Worm (Caenorhabditis elegans): Measurements from ENCODE around the gene twk-21.

The twk-21 gene

ce11 chrX:16300422-16300821 lies 730 bp downstream of the twk-21 start:
- no peak for TF ChIP-seq unc-62 (GFP tag; optimal IDR thresholded peaks at IDR 0.05)

ce11 chrX:16306164-16306563 lies 6.5 kb downstream of the twk-21 start, which contains the start of gene twk-22:
TSS of gene twk-22 (plus strand) at chrX:16306464.
- no peak for TF ChIP-seq unc-62 (GFP tag; optimal IDR thresholded peaks at IDR 0.05)

ce11 chrX:16309705-16310104 lies 10.0 kb downstream of the twk-21 start:
- no peak for TF ChIP-seq unc-62 (GFP tag; optimal IDR thresholded peaks at IDR 0.05)

ce11 chrX:16317629-16318028 lies 17.9 kb downstream of the twk-21 start, which contains the start of gene T01B4.3:
TSS of gene T01B4.3 (minus strand) at chrX:16317729.
- no peak for TF ChIP-seq unc-62 (GFP tag; optimal IDR thresholded peaks at IDR 0.05)

- no peak for TF ChIP-seq unc-62 (GFP tag; optimal IDR thresholded peaks at IDR 0.05)
Measured at ce11 chrX:16318248-16318647, 18.6 kb downstream of the twk-21 start.

ce11 chrX:16321327-16321726 lies 21.6 kb downstream of the twk-21 start:
- TF ChIP-seq unc-62 (GFP tag; optimal IDR thresholded peaks at IDR 0.05) = no peak

ce11 chrX:16321864-16322263 lies 22.2 kb downstream of the twk-21 start:
- no peak for TF ChIP-seq unc-62 (GFP tag; optimal IDR thresholded peaks at IDR 0.05)

- no peak for TF ChIP-seq unc-62 (GFP tag; optimal IDR thresholded peaks at IDR 0.05)
Measured at ce11 chrX:16324222-16324621, 24.5 kb downstream of the twk-21 start.

ce11 chrX:16327229-16327628 lies 27.5 kb downstream of the twk-21 start:
- no peak for TF ChIP-seq unc-62 (GFP tag; optimal IDR thresholded peaks at IDR 0.05)

- no peak for TF ChIP-seq unc-62 (GFP tag; optimal IDR thresholded peaks at IDR 0.05)
Measured at ce11 chrX:16328328-16328727, 28.6 kb downstream of the twk-21 start, which contains the start of gene C11G6.2. TSS of gene C11G6.2 (plus strand) at chrX:16328628.

- TF ChIP-seq unc-62 (GFP tag; optimal IDR thresholded peaks at IDR 0.05) = no peak
Measured at ce11 chrX:16331425-16331824, 31.7 kb downstream of the twk-21 start.

- no peak for TF ChIP-seq unc-62 (GFP tag; optimal IDR thresholded peaks at IDR 0.05)
Measured at ce11 chrX:16331932-16332485, 32.3 kb downstream of the twk-21 start, which contains the start of gene taf-3. TSS of gene taf-3 (plus strand) at chrX:16332435.

- TF ChIP-seq unc-62 (GFP tag; optimal IDR thresholded peaks at IDR 0.05) = no peak
Measured at ce11 chrX:16335396-16335795, 35.7 kb downstream of the twk-21 start.

ce11 chrX:16336940-16337339 lies 37.2 kb downstream of the twk-21 start:
- no peak for TF ChIP-seq unc-62 (GFP tag; optimal IDR thresholded peaks at IDR 0.05)

ce11 chrX:16337399-16337798 lies 37.7 kb downstream of the twk-21 start:
- no peak for TF ChIP-seq unc-62 (GFP tag; optimal IDR thresholded peaks at IDR 0.05)

- no peak for TF ChIP-seq unc-62 (GFP tag; optimal IDR thresholded peaks at IDR 0.05)
Measured at ce11 chrX:16339207-16339606, 39.5 kb downstream of the twk-21 start.

ce11 chrX:16341838-16342237 lies 42.1 kb downstream of the twk-21 start:
- no peak for TF ChIP-seq unc-62 (GFP tag; optimal IDR thresholded peaks at IDR 0.05)

- no peak for TF ChIP-seq unc-62 (GFP tag; optimal IDR thresholded peaks at IDR 0.05)
Measured at ce11 chrX:16342256-16342655, 42.6 kb downstream of the twk-21 start.
